Worm (Caenorhabditis elegans) whole organism, L4/young adult: ENCODE data around the gene F46C5.9.

Experiments used
- W03F9.2 ChIP-seq: fragments of 150-350 bp; optimal IDR thresholded peaks from 2 replicates; lab custom pipeline; 2014; ENCODE audit warnings: missing biosample characterization, missing genetic modification characterization
- dao-5 ChIP-seq: sonication (generic microtip); optimal IDR thresholded peaks from 2 replicates; lab custom pipeline; 2016; ENCODE audit warnings: missing genotype, missing genetic modification characterization, moderate library complexity, missing compliant biosample characterization
- him-1 ChIP-seq: sonication (generic microtip); optimal IDR thresholded peaks from 2 replicates; lab custom pipeline; 2016; ENCODE audit warnings: missing genotype, missing genetic modification reagents, missing genetic modification characterization, missing compliant biosample characterization

The F46C5.9 gene

DNA sequence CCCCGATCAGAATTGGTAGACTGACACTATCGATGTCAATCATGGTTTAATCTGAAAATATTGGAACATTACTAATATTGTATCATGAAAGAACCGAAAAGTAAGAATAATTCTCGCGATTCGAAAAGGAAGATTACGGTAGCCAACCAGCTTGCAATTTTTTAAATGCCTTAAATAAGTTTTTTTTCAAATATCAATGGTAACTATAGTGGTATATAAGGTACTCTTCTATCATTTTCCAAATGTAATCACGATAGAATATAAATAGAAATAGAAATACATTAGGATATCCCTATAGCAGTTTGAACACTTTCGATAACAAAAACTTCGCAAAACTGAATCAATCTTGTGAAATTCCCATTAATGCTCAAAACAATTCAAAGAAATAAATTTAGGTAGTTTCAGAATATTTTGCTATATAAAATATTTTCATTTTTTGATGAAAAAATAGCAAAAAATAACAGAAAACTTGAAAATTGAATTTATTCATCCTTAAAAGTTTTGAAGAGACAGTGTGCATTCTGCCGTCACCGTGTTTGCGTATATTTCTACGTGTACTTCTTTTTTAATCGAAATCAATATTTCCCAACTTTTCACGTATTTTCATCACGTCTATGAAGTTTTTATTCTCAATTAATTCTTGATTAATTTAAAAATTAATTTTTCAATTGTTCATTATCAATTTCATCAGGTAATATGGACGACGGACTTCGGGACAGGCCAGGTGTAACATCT, at the start of gene F46C5.9, which contains the start of gene rer-1:
Gene F46C5.9, minus strand, starts transcription at position 51 of the 735 bp plus-strand sequence.
Gene rer-1, plus strand, starts transcription at position 692 of the 735 bp plus-strand sequence.
- peak; percentile 60 for TF ChIP-seq W03F9.2
- no peak for TF ChIP-seq him-1 (tag; lab: Kevin White, UChicago)

DNA sequence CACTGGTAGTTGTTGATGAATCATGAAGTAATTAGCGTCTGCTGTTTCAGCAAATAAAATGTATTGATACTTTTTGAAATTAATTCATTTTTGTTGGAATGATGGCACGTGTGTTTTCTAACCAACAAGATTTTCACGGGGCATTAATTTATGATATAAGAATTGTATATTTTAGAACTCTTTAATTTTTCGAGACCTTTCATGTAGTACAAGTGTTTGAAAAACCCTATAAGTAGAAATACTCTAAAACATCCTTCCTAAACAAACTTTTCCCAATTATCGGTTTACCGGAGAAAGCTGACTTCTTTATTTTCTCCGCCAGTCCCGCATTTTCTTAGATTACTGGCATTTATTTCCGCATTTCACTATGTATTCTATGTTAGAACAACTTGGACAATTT, 49.1 kb upstream of the F46C5.9 start, which contains the start of gene snb-6:
Gene snb-6, minus strand, starts transcription at position 101 of the 400 bp plus-strand sequence.
- TF ChIP-seq dao-5 (tag; lab: Kevin White, UChicago): no peak
- TF ChIP-seq him-1 (tag; lab: Kevin White, UChicago): no peak
- no peak for TF ChIP-seq W03F9.2

- TF ChIP-seq him-1 (tag; lab: Kevin White, UChicago): no peak
Measured at ce11 chrII:8857074-8857473, 46.5 kb upstream of the F46C5.9 start.

DNA sequence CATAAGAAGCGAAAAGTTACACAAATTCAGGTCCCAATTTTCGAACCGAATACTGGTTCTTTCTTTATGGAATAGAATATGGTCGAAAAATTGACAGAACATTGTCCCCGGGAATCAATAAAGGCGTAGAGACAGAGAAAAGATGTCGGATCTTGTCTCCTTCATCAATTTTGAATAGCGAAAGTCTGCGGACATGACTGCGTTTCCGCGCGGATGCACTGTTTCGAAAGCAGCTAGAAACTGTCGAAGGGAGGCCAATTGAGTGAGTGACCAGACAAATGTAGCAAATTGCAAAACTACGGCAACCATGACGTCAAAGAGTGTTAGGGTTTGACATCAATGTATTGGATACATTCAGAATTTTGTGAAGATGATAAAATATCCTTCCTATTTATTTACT, 46.0 kb upstream of the F46C5.9 start:
- no peak for TF ChIP-seq W03F9.2
- TF ChIP-seq him-1 (tag; lab: Kevin White, UChicago): no peak
- no peak for TF ChIP-seq dao-5 (tag; lab: Kevin White, UChicago)

- no peak for TF ChIP-seq him-1 (tag; lab: Kevin White, UChicago)
- TF ChIP-seq W03F9.2: no peak
- no peak for TF ChIP-seq dao-5 (tag; lab: Kevin White, UChicago)
Measured at ce11 chrII:8854874-8855273, 44.3 kb upstream of the F46C5.9 start.

ce11 chrII:8853960-8854359, 43.4 kb upstream of the F46C5.9 start:
- TF ChIP-seq dao-5 (tag; lab: Kevin White, UChicago) (no peak), W03F9.2 (no peak), him-1 (tag; lab: Kevin White, UChicago) (no peak)

ce11 chrII:8853238-8853637, 42.7 kb upstream of the F46C5.9 start:
- TF ChIP-seq dao-5 (tag; lab: Kevin White, UChicago) (no peak), him-1 (tag; lab: Kevin White, UChicago) (no peak), W03F9.2 (no peak)

ce11 chrII:8851996-8852587, 41.6 kb upstream of the F46C5.9 start, which contains the start of gene oac-46:
Gene oac-46, minus strand, starts transcription at chrII:8852096.
- no peak for TF ChIP-seq him-1 (tag; lab: Kevin White, UChicago)

DNA sequence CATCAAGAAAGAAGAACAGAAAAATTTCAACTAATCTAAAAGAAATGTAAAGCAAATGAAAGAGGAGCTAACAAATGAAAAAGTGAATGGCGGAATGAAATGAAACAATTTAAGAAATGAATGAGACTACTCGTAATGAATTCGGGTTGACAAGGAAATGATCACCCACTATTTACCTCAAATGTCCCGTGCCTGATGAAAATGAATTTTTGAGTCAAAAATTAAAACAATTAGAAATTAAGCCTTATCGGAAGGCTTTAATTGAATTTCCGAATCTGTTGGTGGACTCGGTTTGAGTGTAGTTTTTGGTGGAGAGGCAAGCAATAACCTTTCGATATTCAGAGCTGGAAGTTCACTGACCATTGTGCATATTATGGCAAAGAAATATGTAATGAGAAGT, 38.5 kb upstream of the F46C5.9 start:
- TF ChIP-seq him-1 (tag; lab: Kevin White, UChicago) (no peak), dao-5 (tag; lab: Kevin White, UChicago) (no peak), W03F9.2 (no peak)

DNA sequence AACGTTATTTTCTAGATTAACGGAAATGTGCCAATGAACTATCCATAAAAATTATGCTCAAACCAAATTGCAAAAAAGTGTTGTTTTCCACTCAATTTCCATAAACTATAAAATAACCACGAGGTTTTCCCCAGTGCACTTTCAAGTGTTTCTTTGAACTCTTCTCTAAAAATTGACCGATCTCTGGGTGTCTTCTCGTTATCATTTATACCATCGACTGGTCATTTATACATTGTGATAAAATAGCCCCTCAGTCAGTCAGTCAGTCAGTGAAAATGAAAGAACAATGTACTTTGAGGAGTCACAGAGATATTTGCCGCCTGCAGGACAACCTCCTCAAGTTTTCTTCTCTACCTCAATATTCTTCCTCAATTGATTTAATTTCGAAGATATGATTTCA, 35.4 kb upstream of the F46C5.9 start:
- TF ChIP-seq him-1 (tag; lab: Kevin White, UChicago) (no peak), W03F9.2 (no peak)

- TF ChIP-seq dao-5 (tag; lab: Kevin White, UChicago) (no peak), him-1 (tag; lab: Kevin White, UChicago) (no peak), W03F9.2 (no peak)
Measured at ce11 chrII:8845298-8845697, 34.8 kb upstream of the F46C5.9 start, which contains the start of gene agxt-1. Gene agxt-1, plus strand, starts transcription at chrII:8845598.

ce11 chrII:8844465-8845126, 34.1 kb upstream of the F46C5.9 start, which contains the start of gene F46C5.6:
Gene F46C5.6, minus strand, starts transcription at chrII:8844515.
- no peak for TF ChIP-seq dao-5 (tag; lab: Kevin White, UChicago)

DNA sequence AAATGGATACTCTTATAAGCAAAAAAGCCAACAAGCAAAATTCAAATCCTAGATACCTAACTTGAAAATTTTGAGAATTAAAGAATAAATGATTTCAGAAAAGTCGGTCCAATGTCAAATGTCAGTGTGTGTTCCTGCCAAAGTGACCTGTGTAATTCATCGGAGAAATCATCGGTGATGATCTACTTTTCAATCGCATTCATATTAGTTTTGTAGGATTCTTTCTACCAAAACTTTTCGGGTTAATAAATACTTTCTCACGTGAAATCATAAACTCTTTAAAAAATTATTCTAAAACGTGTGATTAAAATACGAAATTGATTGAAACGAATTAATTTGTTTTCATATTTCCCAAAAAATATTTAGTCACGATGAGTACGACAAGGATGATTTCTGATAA, 28.5 kb upstream of the F46C5.9 start, which contains the start of gene F46C5.7:
Gene F46C5.7, plus strand, starts transcription at position 301 of the 400 bp plus-strand sequence.
- no peak for TF ChIP-seq W03F9.2
- TF ChIP-seq him-1 (tag; lab: Kevin White, UChicago): no peak
- no peak for TF ChIP-seq dao-5 (tag; lab: Kevin White, UChicago)

DNA sequence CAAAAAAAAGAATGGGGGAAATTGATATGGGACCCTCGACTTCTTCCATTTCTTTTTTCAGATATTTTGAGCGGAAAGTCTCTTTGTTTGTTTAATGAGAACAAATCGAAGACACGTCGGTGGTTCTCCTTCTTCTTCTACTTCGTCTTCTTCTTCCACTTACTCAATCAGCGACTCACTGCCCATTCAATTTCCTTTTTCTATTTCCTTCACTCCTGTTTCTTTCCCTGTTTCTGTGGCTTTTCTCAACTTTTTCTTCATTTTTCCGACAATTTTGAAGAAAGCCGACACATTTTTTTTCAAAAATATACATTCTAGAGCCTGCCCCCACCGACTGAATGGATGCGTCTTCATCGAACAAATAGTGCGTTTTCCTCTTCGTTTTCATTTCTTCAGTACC, 25.3 kb upstream of the F46C5.9 start, which contains the start of gene F46C5.4:
Gene F46C5.4, plus strand, starts transcription at position 222 of the 400 bp plus-strand sequence.
- TF ChIP-seq dao-5 (tag; lab: Kevin White, UChicago) (no peak), W03F9.2 (no peak), him-1 (tag; lab: Kevin White, UChicago) (no peak)
